Worm (Caenorhabditis elegans) whole organism, L4/young adult: ENCODE results near the gene Y73C8B.9.

Source experiments
- W03F9.2 ChIP-seq: fragments of 150-350 bp; optimal IDR thresholded peaks from 2 replicates; lab custom pipeline; 2014; ENCODE audit warnings: missing biosample characterization, missing genetic modification characterization
- dao-5 ChIP-seq: sonication (generic microtip); optimal IDR thresholded peaks from 2 replicates; lab custom pipeline; 2016; ENCODE audit warnings: missing genotype, missing genetic modification characterization, moderate library complexity, missing compliant biosample characterization
- him-1 ChIP-seq: sonication (generic microtip); optimal IDR thresholded peaks from 2 replicates; lab custom pipeline; 2016; ENCODE audit warnings: missing genotype, missing genetic modification reagents, missing genetic modification characterization, missing compliant biosample characterization

The Y73C8B.9 gene

ce11 chrV:3230150-3230549, 36.8 kb downstream of the Y73C8B.9 start:
- TF ChIP-seq dao-5 (tag; lab: Kevin White, UChicago) (no peak), him-1 (tag; lab: Kevin White, UChicago) (no peak), W03F9.2 (tag; lab: Kevin White, UChicago) (no peak)

DNA sequence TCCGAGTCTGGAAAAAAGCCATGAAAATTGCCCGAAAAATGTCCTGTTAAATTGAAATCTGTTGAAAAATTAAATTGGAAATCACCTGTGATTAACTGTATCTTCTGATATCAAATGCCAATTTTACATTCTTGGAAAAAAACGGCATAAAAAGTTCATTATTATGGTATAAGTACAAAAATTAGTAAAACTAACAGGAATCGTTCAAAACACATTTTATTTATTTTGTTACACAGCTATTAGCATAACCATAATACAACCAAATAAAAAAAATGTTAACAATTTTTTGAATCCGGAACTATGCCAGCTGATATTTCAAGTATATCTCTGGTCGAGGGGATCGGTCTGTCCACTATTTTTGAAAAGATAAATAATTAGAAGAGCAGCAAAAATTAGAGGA, 37.2 kb downstream of the Y73C8B.9 start, which contains the start of gene K08D9.10:
TSS of gene K08D9.10 (plus strand) at position 301 of the 400 bp plus-strand sequence.
- TF ChIP-seq dao-5 (tag; lab: Kevin White, UChicago) (no peak), him-1 (tag; lab: Kevin White, UChicago) (no peak), W03F9.2 (tag; lab: Kevin White, UChicago) (no peak)

DNA sequence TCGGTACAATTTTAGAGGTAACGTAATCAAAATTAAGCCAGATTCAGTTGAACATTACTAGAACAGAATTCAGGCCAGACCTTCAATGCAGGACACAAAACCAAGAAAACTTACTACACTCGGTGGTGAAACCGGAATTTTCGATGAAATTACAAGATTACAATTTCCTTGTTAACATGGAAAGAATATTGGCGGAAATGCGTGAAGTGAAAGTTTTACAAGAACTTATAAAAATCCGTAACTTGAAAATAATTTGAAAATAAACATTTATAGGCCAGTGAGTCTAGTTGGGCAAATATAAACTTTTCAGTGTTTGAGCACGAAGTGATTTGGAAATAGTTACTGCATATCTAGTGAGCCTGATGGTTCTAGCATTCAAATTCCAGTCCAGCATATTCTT, 41.5 kb downstream of the Y73C8B.9 start, which contains the start of gene K08D9.6:
TSS of gene K08D9.6 (minus strand) at position 101 of the 400 bp plus-strand sequence.
- TF ChIP-seq W03F9.2 (tag; lab: Kevin White, UChicago), result no peak
- no peak for TF ChIP-seq him-1 (tag; lab: Kevin White, UChicago)
- TF ChIP-seq dao-5 (tag; lab: Kevin White, UChicago), result no peak

DNA sequence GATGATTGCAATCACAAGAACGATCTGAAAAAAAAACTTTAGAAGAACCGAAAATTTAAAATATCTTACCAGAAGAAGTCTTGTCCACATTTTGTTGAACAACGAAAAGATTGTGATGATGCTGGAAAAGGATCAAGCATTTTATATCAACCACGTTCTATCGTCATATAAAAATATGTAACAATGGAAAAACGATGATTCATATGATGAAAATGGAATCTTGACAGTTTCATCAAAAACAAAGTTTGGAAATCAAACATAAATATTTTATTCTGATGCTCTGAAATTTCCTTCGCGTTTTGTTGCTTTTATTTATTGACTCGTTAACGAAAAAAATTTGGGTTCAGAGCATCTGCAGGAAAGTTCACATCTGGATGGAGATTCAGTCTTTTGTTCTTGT, 43.3 kb downstream of the Y73C8B.9 start, which contains the start of the genes K08D9.9 and str-16:
TSS of gene K08D9.9 (minus strand) at position 101 of the 400 bp plus-strand sequence.
TSS of gene str-16 (plus strand) at position 266 of the 400 bp plus-strand sequence.
- TF ChIP-seq him-1 (tag; lab: Kevin White, UChicago), result no peak

DNA sequence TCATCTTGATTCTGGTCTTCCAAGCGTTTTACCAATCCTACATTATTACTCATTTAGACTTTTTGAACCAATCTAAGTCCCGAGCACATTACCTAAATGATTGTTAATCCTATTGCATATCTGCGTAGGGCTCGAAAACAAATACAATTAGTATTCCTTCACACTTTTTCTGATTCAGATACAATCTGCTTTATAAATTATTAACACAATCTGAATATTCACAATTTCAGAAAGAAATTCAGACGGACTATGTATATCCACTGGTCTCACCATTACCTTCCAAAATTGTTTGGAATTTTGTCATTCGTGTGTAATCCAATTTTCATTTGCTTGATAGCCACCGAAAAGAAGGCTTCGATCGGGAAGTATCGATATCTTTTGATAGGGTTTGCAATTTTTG, 47.8 kb downstream of the Y73C8B.9 start, which contains the start of gene srj-11:
TSS of gene srj-11 (plus strand) at position 250 of the 400 bp plus-strand sequence.
- TF ChIP-seq dao-5 (tag; lab: Kevin White, UChicago), result no peak
- TF ChIP-seq him-1 (tag; lab: Kevin White, UChicago), result no peak
- no peak for TF ChIP-seq W03F9.2 (tag; lab: Kevin White, UChicago)

DNA sequence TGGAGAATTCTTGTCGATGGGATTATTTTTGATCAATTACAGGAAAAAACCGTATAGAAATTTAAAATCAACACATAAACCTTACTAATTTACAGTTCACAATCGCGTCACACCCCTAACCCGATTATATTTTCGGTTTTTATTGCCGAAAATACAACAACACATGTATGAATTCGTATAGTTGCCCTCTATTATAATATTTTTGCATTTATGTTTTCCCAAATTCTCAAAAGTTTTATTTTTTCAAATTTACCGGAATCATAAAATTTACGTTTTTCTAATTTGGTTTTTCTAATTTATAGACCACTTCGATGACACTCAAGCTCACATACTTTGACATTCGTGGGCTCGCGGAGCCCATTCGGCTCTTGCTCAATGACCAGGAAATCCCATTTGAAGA, 49.6 kb downstream of the Y73C8B.9 start, which contains the start of gene gst-23:
TSS of gene gst-23 (plus strand) at position 301 of the 400 bp plus-strand sequence.
- TF ChIP-seq him-1 (tag; lab: Kevin White, UChicago) (no peak), dao-5 (tag; lab: Kevin White, UChicago) (no peak), W03F9.2 (tag; lab: Kevin White, UChicago) (no peak)
